Worm (Caenorhabditis elegans) whole organism, L1 larva: ENCODE results near the gene rmh-2.

ENCODE experiments used
- Y116A8C.19 ChIP-seq: sonication (generic microtip); optimal IDR thresholded peaks from 2 replicates; lab custom pipeline; 2016; ENCODE audit warnings: missing compliant biosample characterization, missing genetic modification characterization, borderline replicate concordance
- aha-1 ChIP-seq: fragments of 150-350 bp; optimal IDR thresholded peaks from 2 replicates; lab custom pipeline; 2014; ENCODE audit warnings: missing biosample characterization, missing genetic modification characterization
- alr-1 ChIP-seq: fragments of 200-800 bp; sonication (Bioruptor generic); optimal IDR thresholded peaks from 2 replicates; lab custom pipeline; 2018; ENCODE audit warnings: borderline replicate concordance, mild to moderate bottlenecking, missing genetic modification characterization, missing compliant biosample characterization
- aly-2 ChIP-seq: fragments of 150-350 bp; optimal IDR thresholded peaks from 2 replicates; lab custom pipeline; 2014; ENCODE audit warnings: missing biosample characterization, missing genetic modification characterization
- ama-1 ChIP-seq: fragments of 150-350 bp; optimal IDR thresholded peaks from 2 replicates; lab custom pipeline; 2014
- ceh-82 ChIP-seq, 3 experiments: fragments of 150-350 bp in 1 of 3; sonication (generic microtip) in 2 of 3; optimal IDR thresholded peaks; 2 replicates each; lab custom pipeline; 2014 to 2017; ENCODE audit warnings: missing biosample characterization in 3 of 3, missing genetic modification characterization in 3 of 3
- ceh-88 ChIP-seq: fragments of 200-800 bp; sonication (Bioruptor generic); IDR thresholded peaks from 2 replicates; pipeline ENCODE4 v1.3.6; 2022; ENCODE audit warnings: missing genetic modification characterization, missing compliant biosample characterization
- ces-1 ChIP-seq: fragments of 150-350 bp; optimal IDR thresholded peaks from 2 replicates; lab custom pipeline; 2014; ENCODE audit warnings: missing biosample characterization, missing genetic modification reagents, missing genetic modification characterization
- dpl-1 ChIP-seq, 3 experiments: fragments of 150-350 bp in 2 of 3; sonication (generic microtip) in 1 of 3; optimal IDR thresholded peaks; 2 replicates each; lab custom pipeline; 2014 to 2017; ENCODE audit warnings: missing biosample characterization in 3 of 3, missing genetic modification characterization in 3 of 3, missing genetic modification reagents in 3 of 3
- efl-1 ChIP-seq, 4 experiments: fragments of 150-350 bp; optimal IDR thresholded peaks in 3 of 4; peaks in 1 of 4; 1 replicate in 1 of 4; 2 replicates in 3 of 4; lab custom pipeline; 2014; ENCODE audit warnings: missing biosample characterization in 2 of 4, missing genetic modification characterization in 2 of 4, missing genetic modification reagents in 2 of 4
- egl-27 ChIP-seq, 2 experiments: fragments of 150-350 bp in 1 of 2; sonication (generic microtip); optimal IDR thresholded peaks; 3 replicates each; lab custom pipeline; 2017 to 2018; ENCODE audit warnings: missing biosample characterization in 2 of 2, missing genetic modification characterization in 2 of 2, missing genetic modification reagents in 2 of 2
- elt-3 ChIP-seq, 6 experiments: fragments of 150-350 bp in 1 of 6; sonication (generic microtip); optimal IDR thresholded peaks; 2 replicates each; lab custom pipeline; 2017 to 2018; ENCODE audit warnings: missing biosample characterization in 6 of 6, missing genetic modification characterization in 6 of 6, inconsistent platforms in 1 of 6
- ets-5 ChIP-seq: fragments of 200-800 bp; sonication (Bioruptor generic); IDR thresholded peaks from 2 replicates; pipeline ENCODE4 v1.3.6; 2022; ENCODE audit warnings: missing genetic modification characterization, missing compliant biosample characterization
- fkh-10 ChIP-seq: sonication (generic microtip); optimal IDR thresholded peaks from 2 replicates; lab custom pipeline; 2017; ENCODE audit warnings: missing biosample characterization, missing genetic modification reagents, missing genetic modification characterization
- fos-1 ChIP-seq: fragments of 150-350 bp; optimal IDR thresholded peaks from 2 replicates; lab custom pipeline; 2014; ENCODE audit warnings: missing biosample characterization, missing genetic modification characterization
- grh-1 ChIP-seq: fragments of 200-800 bp; sonication (Bioruptor generic); IDR thresholded peaks from 2 replicates; pipeline ENCODE4 v1.3.6; 2022; ENCODE audit warnings: missing genetic modification reagents, missing genetic modification characterization, missing compliant biosample characterization
- hlh-17 ChIP-seq: fragments of 200-800 bp; sonication (Bioruptor generic); optimal IDR thresholded peaks from 2 replicates; lab custom pipeline; 2018; ENCODE audit warnings: missing genetic modification characterization, mild to moderate bottlenecking, missing compliant biosample characterization, moderate library complexity, borderline replicate concordance
- hpl-2 ChIP-seq: fragments of 150-350 bp; optimal IDR thresholded peaks from 2 replicates; lab custom pipeline; 2014; ENCODE audit warnings: missing biosample characterization, missing genetic modification reagents, missing genetic modification characterization
- isw-1 ChIP-seq: fragments of 200-800 bp; sonication (Bioruptor generic); IDR thresholded peaks from 2 replicates; pipeline ENCODE4 v1.3.6; 2022; ENCODE audit warnings: missing genetic modification characterization, missing compliant biosample characterization
- lin-14 ChIP-seq: fragments of 200-800 bp; sonication (Bioruptor generic); optimal IDR thresholded peaks from 2 replicates; lab custom pipeline; 2018; ENCODE audit warnings: mild to moderate bottlenecking, missing genetic modification characterization, moderate library complexity, missing compliant biosample characterization
- lin-39 ChIP-seq: fragments of 150-350 bp; optimal IDR thresholded peaks from 2 replicates; lab custom pipeline; 2014; ENCODE audit warnings: missing biosample characterization, missing genetic modification reagents, missing genetic modification characterization
- lir-3 ChIP-seq: sonication (generic microtip); optimal IDR thresholded peaks from 2 replicates; lab custom pipeline; 2016; ENCODE audit warnings: mild to moderate bottlenecking, missing genetic modification characterization, moderate library complexity, missing compliant biosample characterization; ENCODE audit not compliant: poor library complexity
- lsy-2 ChIP-seq, 2 experiments: fragments of 150-350 bp; optimal IDR thresholded peaks; 2 replicates each; lab custom pipeline; 2014; ENCODE audit warnings: missing biosample characterization in 2 of 2, missing genetic modification characterization in 2 of 2
- mab-9 ChIP-seq: fragments of 200-800 bp; sonication (Bioruptor generic); IDR thresholded peaks from 2 replicates; pipeline ENCODE4 v1.3.6; 2022; ENCODE audit warnings: missing genetic modification reagents, missing genetic modification characterization, missing compliant biosample characterization
- mef-2 ChIP-seq: fragments of 150-350 bp; optimal IDR thresholded peaks from 2 replicates; lab custom pipeline; 2014; ENCODE audit warnings: missing biosample characterization, missing genetic modification characterization
- mep-1 ChIP-seq: fragments of 150-350 bp; optimal IDR thresholded peaks from 2 replicates; lab custom pipeline; 2014; ENCODE audit warnings: missing biosample characterization, missing genetic modification characterization
- nhr-71 ChIP-seq: sonication (generic microtip); optimal IDR thresholded peaks from 2 replicates; lab custom pipeline; 2016; ENCODE audit warnings: mild to moderate bottlenecking, missing genetic modification characterization, moderate library complexity, missing compliant biosample characterization
- nhr-77 ChIP-seq: fragments of 150-350 bp; optimal IDR thresholded peaks from 2 replicates; lab custom pipeline; 2014; ENCODE audit warnings: missing biosample characterization, missing genetic modification characterization
- nhr-85 ChIP-seq: sonication (generic microtip); peaks from one replicate; lab custom pipeline; 2016; ENCODE audit warnings: missing genetic modification characterization, inconsistent platforms, missing compliant biosample characterization
- nhr-90 ChIP-seq: sonication (generic microtip); optimal IDR thresholded peaks from 2 replicates; lab custom pipeline; 2016; ENCODE audit warnings: mild to moderate bottlenecking, missing genetic modification characterization, missing compliant biosample characterization; ENCODE audit not compliant: poor library complexity
- pag-3 ChIP-seq: sonication (generic microtip); optimal IDR thresholded peaks from 2 replicates; lab custom pipeline; 2017; ENCODE audit warnings: missing genetic modification characterization, mild to moderate bottlenecking, missing compliant biosample characterization, antibody characterized with exemption, borderline replicate concordance; ENCODE audit not compliant: insufficient read depth
- pax-3 ChIP-seq: fragments of 200-800 bp; sonication (Bioruptor generic); optimal IDR thresholded peaks from 2 replicates; lab custom pipeline; 2018; ENCODE audit warnings: mild to moderate bottlenecking, missing genetic modification characterization, moderate library complexity, missing compliant biosample characterization
- pqm-1 ChIP-seq: sonication (generic microtip); optimal IDR thresholded peaks from 3 replicates; lab custom pipeline; 2017; ENCODE audit warnings: missing biosample characterization, missing genetic modification characterization
- rnt-1 ChIP-seq: sonication (generic microtip); optimal IDR thresholded peaks from 2 replicates; lab custom pipeline; 2016; ENCODE audit warnings: mild to moderate bottlenecking, missing genetic modification characterization, moderate library complexity, missing compliant biosample characterization
- snpc-4 ChIP-seq: fragments of 150-350 bp; optimal IDR thresholded peaks from 2 replicates; lab custom pipeline; 2014; ENCODE audit warnings: missing biosample characterization, missing genetic modification characterization
- snu-23 ChIP-seq: sonication (generic microtip); optimal IDR thresholded peaks from 2 replicates; lab custom pipeline; 2016; ENCODE audit warnings: missing genetic modification characterization, missing compliant biosample characterization
- sptf-1 ChIP-seq: fragments of 150-350 bp; optimal IDR thresholded peaks from 2 replicates; lab custom pipeline; 2014; ENCODE audit warnings: missing biosample characterization, missing genetic modification characterization
- swsn-7 ChIP-seq: sonication (generic microtip); optimal IDR thresholded peaks from 2 replicates; lab custom pipeline; 2016; ENCODE audit warnings: missing genetic modification characterization, missing compliant biosample characterization
- unc-130 ChIP-seq: fragments of 150-350 bp; optimal IDR thresholded peaks from 2 replicates; lab custom pipeline; 2017; ENCODE audit warnings: missing biosample characterization, missing genetic modification characterization, inconsistent platforms
- unc-98 ChIP-seq: fragments of 200-800 bp; sonication (Bioruptor generic); IDR thresholded peaks from 2 replicates; pipeline ENCODE4 v1.3.6; 2022; ENCODE audit warnings: missing genetic modification characterization, missing compliant biosample characterization
- xbp-1 ChIP-seq: sonication (generic microtip); optimal IDR thresholded peaks from 2 replicates; lab custom pipeline; 2016; ENCODE audit warnings: missing genetic modification characterization, missing compliant biosample characterization

The rmh-2 gene

DNA sequence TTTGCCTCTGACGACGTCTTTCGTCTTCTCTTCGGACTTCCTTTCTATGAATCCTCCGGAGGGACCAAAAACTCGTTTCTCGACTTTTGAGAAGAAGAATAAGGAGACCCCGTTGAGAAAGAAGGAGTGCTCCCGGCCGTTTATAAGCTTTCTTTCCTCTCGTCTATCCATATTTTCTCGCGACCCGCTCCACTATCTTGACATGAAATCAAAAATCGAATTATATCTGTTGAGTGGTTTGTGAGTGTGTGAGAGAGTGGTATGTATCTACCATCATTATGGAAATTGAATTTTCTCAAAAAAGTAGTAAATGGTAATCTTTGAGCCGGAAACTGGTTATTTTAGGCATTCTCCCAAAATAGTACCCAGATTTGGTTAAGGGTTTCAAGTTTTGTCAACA, 19.4 kb downstream of the rmh-2 start:
- TF ChIP-seq lin-14 (GFP tag; lab: Kevin White, UChicago) (peak; percentile 70), lir-3 (no peak)

DNA sequence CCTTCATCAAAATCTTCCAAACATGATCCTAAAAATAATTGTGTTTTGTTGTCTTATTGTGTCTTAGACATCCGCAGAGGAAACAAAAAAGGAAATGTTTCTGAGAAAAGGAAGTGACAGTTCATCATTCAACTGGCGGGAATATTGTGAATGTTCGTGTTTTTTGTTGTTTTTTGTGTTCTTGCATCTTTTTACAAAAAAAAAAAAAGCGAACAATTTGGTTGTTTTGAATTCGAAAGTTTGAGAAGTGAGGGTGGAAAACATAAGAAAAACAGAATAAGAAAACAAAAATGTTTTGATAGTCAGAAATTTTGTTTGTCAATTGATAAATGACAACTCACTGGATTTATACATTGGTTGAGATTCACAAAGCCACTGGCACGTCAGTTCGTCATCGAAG, 21.0 kb downstream of the rmh-2 start:
- no peak for TF ChIP-seq alr-1 (tag; lab: Kevin White, UChicago)
- TF ChIP-seq lin-39 = no peak
- TF ChIP-seq lir-3 = no peak
- no peak for TF ChIP-seq mef-2 (tag; lab: Kevin White, UChicago)
- TF ChIP-seq mep-1 (tag; lab: Kevin White, UChicago) = no peak
- no peak for TF ChIP-seq aly-2
- TF ChIP-seq aha-1 = no peak
- TF ChIP-seq lsy-2 (tag; optimal IDR thresholded peaks at IDR 0.05; lab: Kevin White, UChicago) = no peak
- no peak for TF ChIP-seq unc-98 (GFP tag; lab: Robert Waterston, UW)
- TF ChIP-seq nhr-85 = no peak
- no peak for TF ChIP-seq ces-1 (GFP tag; lab: Kevin White, UChicago)
- TF ChIP-seq egl-27 (tag; optimal IDR thresholded peaks at IDR 0.05; lab: Kevin White, UChicago) = no peak
- no peak for TF ChIP-seq unc-130 (tag; lab: Kevin White, UChicago)
- no peak for TF ChIP-seq hlh-17 (GFP tag; lab: Kevin White, UChicago)
- no peak for TF ChIP-seq Y116A8C.19 (tag; lab: Kevin White, UChicago)
- no peak for TF ChIP-seq ama-1 (lab: Kevin White, UChicago)
- TF ChIP-seq mab-9 (GFP tag; lab: Robert Waterston, UW) = no peak
- TF ChIP-seq grh-1 = no peak
- TF ChIP-seq efl-1 (optimal IDR thresholded peaks at IDR 0.05; lab: Kevin White, UChicago) = no peak
- no peak for TF ChIP-seq efl-1 (GFP tag; optimal IDR thresholded peaks at IDR 0.05 in 1 of 2; lab: Kevin White, UChicago)
- TF ChIP-seq elt-3 (tag; optimal IDR thresholded peaks at IDR 0.05; lab: Kevin White, UChicago) = no peak

DNA sequence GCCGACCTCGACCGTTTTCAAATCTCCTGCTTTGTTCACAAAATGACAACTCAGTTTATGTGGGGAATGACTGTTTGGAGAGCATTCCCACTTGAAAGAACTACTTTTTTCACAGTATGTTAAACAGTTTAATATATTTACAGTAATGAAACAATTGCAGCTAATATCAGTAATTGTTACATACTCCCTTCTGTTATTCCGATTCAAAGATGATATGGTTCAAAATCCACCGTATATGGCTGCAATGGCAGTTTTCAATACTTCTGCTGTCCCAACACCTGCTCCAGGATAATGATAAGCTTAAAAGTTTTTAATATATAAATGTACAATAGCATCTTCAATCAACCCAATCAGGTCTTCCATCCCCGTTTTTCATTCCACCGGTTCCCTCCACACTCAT, 23.4 kb downstream of the rmh-2 start:
- TF ChIP-seq lsy-2 (tag; optimal IDR thresholded peaks at IDR 0.05; lab: Kevin White, UChicago) = no peak
- TF ChIP-seq pqm-1 (tag; lab: Kevin White, UChicago) = no peak
- TF ChIP-seq unc-98 (GFP tag; lab: Robert Waterston, UW) = no peak
- no peak for TF ChIP-seq hpl-2 (GFP tag; lab: Kevin White, UChicago)
- no peak for TF ChIP-seq snpc-4 (tag; lab: Kevin White, UChicago)
- no peak for TF ChIP-seq ceh-82 (tag; optimal IDR thresholded peaks at IDR 0.05; lab: Kevin White, UChicago)
- TF ChIP-seq nhr-71 (tag; lab: Kevin White, UChicago) = no peak
- TF ChIP-seq xbp-1 = no peak
- no peak for TF ChIP-seq elt-3 (tag; optimal IDR thresholded peaks at IDR 0.05; lab: Kevin White, UChicago)
- TF ChIP-seq pag-3 = no peak
- TF ChIP-seq Y116A8C.19 (tag; lab: Kevin White, UChicago) = no peak
- no peak for TF ChIP-seq lir-3
- no peak for TF ChIP-seq swsn-7
- TF ChIP-seq pax-3 (tag; lab: Kevin White, UChicago) = no peak

DNA sequence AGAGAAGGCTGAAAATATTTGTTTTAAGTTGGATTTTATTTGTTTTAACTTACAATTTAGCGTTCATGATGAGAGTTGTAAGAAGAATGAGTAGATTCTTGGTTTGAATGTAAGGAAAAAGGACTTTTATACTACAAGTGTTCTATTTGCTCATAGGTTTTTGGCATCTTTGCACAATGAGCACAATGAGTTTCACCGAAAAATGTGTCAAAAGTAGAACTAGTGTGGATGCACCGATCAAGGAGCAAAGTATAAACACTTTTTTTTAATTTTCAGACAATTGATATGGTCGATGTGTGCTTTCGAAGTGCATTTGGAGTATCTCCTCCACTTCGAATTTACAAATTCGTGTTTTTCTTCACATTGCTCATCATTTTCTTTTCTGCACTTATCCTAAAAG, 24.5 kb downstream of the rmh-2 start, which contains the start of gene fipr-11:
Gene fipr-11, minus strand, starts transcription at position 101 of the 400 bp plus-strand sequence.
- no peak for TF ChIP-seq rnt-1 (tag; lab: Kevin White, UChicago)
- no peak for TF ChIP-seq sptf-1 (tag; lab: Kevin White, UChicago)
- TF ChIP-seq fkh-10 = no peak
- no peak for TF ChIP-seq snu-23
- no peak for TF ChIP-seq aly-2
- no peak for TF ChIP-seq pax-3 (tag; lab: Kevin White, UChicago)
- no peak for TF ChIP-seq nhr-77
- no peak for TF ChIP-seq nhr-90 (tag; lab: Kevin White, UChicago)
- no peak for TF ChIP-seq isw-1 (GFP tag; lab: Robert Waterston, UW)
- no peak for TF ChIP-seq ets-5
- TF ChIP-seq ceh-88 = no peak
- no peak for TF ChIP-seq elt-3 (tag; optimal IDR thresholded peaks at IDR 0.05; lab: Kevin White, UChicago)
- no peak for TF ChIP-seq grh-1
- TF ChIP-seq dpl-1 (GFP tag; optimal IDR thresholded peaks at IDR 0.05; lab: Kevin White, UChicago) = no peak
- no peak for TF ChIP-seq nhr-85
- TF ChIP-seq fos-1 (tag; lab: Kevin White, UChicago) = no peak
- no peak for TF ChIP-seq xbp-1
